Fruit fly (Drosophila melanogaster): ENCODE results near the gene CG44774.

Gene CG44774

dm6 chrX:4918228-4919022 lies 19.5 kb downstream of the CG44774 start, which contains the start of the genes CG4041 and Hgsnat (continued):
- TF ChIP-seq salm (tag; optimal IDR thresholded peaks at IDR 0.05) (no peak), CG18476 (GFP tag; optimal IDR thresholded peaks at IDR 0.05) (no peak), CG2129 (GFP tag; IDR thresholded peaks at IDR 0.05; ENCODE audit: partially characterized antibody) (no peak), ac (GFP tag; optimal IDR thresholded peaks at IDR 0.05) (no peak), CG9215 (GFP tag; IDR thresholded peaks at IDR 0.05) (no peak), disco-r (GFP tag; optimal IDR thresholded peaks at IDR 0.05) (no peak), slbo (GFP tag; IDR thresholded peaks at IDR 0.05) (peak; percentile 31; the same call in 1 of the 2 replicates), zfh2 (GFP tag; optimal IDR thresholded peaks at IDR 0.05) (peak; percentile 11), CG7786 (GFP tag; optimal IDR thresholded peaks at IDR 0.05) (no peak), ftz-f1 (GFP tag; optimal IDR thresholded peaks at IDR 0.05) (no peak), zfh1 (GFP tag; IDR thresholded peaks at IDR 0.05) (no peak), B-H2 (GFP tag; optimal IDR thresholded peaks at IDR 0.05) (no peak), CG12219 (GFP tag; optimal IDR thresholded peaks at IDR 0.05) (no peak), mld (GFP tag; IDR thresholded peaks at IDR 0.05; ENCODE audit: partially characterized antibody) (no peak), tup (GFP tag; optimal IDR thresholded peaks at IDR 0.05) (no peak), seq (GFP tag; IDR thresholded peaks at IDR 0.05) (no peak), ranshi (GFP tag; IDR thresholded peaks at IDR 0.05) (no peak), jing (GFP tag; optimal IDR thresholded peaks at IDR 0.05) (no peak), Atf3 (GFP tag; optimal IDR thresholded peaks at IDR 0.05) (no peak), Hsf (GFP tag; optimal IDR thresholded peaks at IDR 0.05) (peak; percentile 6), jumu (GFP tag; optimal IDR thresholded peaks at IDR 0.05) (no peak), dimm (GFP tag; IDR thresholded peaks at IDR 0.05) (no peak), Ravus (GFP tag; IDR thresholded peaks at IDR 0.05) (no peak), ara (GFP tag; IDR thresholded peaks at IDR 0.05) (no peak), CG14710 (tag; optimal IDR thresholded peaks at IDR 0.05) (peak; percentile 33), kay (GFP tag; optimal IDR thresholded peaks at IDR 0.05) (no peak), CrebB (tag; optimal IDR thresholded peaks at IDR 0.05) (no peak), Fer1 (GFP tag; optimal IDR thresholded peaks at IDR 0.05) (no peak), CG4820 (GFP tag; optimal IDR thresholded peaks at IDR 0.05) (peak; percentile 3), CG18599 (GFP tag; optimal IDR thresholded peaks at IDR 0.05) (peak; percentile 26), insv (GFP tag; optimal IDR thresholded peaks at IDR 0.05) (peak in 1 of 2 experiments; percentile 59), CG31441 (GFP tag; IDR thresholded peaks at IDR 0.05) (no peak), CG6683 (GFP tag; optimal IDR thresholded peaks at IDR 0.05) (no peak), CG1233 (GFP tag; optimal IDR thresholded peaks at IDR 0.05) (no peak), pb (GFP tag; optimal IDR thresholded peaks at IDR 0.05) (no peak), CG32772 (GFP tag; IDR thresholded peaks at IDR 0.05) (peak; percentile 90), prd (optimal IDR thresholded peaks at IDR 0.05) (no peak), prd (GFP tag; IDR thresholded peaks at IDR 0.05) (no peak), CG1024 (GFP tag; IDR thresholded peaks at IDR 0.05) (no peak), al (GFP tag; IDR thresholded peaks at IDR 0.05) (no peak), sug (tag; optimal IDR thresholded peaks at IDR 0.05) (peak; percentile 4), CG30403 (GFP tag; optimal IDR thresholded peaks at IDR 0.05) (peak; percentile 39), CG8359 (GFP tag; optimal IDR thresholded peaks at IDR 0.05; ENCODE audit: borderline replicate concordance) (no peak), sens-2 (GFP tag; IDR thresholded peaks at IDR 0.05) (no peak), CG12942 (GFP tag; optimal IDR thresholded peaks at IDR 0.05) (no peak), CG7556 (GFP tag; optimal IDR thresholded peaks at IDR 0.05) (peak; percentile 16), Dfd (GFP tag; optimal IDR thresholded peaks at IDR 0.05) (no peak), CG17328 (GFP tag; IDR thresholded peaks at IDR 0.05) (no peak), pan (optimal IDR thresholded peaks at IDR 0.05) (no peak), pan (GFP tag; optimal IDR thresholded peaks at IDR 0.05 in 1 of 2, IDR thresholded peaks at IDR 0.05 in 1 of 2) (no peak), CG17802 (tag; optimal IDR thresholded peaks at IDR 0.05) (no peak)
